Worm (Caenorhabditis elegans) whole organism, L3 larva: ENCODE measurements around the gene syx-6.

ENCODE experiments used
- R02D3.7 ChIP-seq: fragments of 150-350 bp; optimal IDR thresholded peaks from 2 replicates; lab custom pipeline; 2014; ENCODE audit warnings: missing biosample characterization, missing genetic modification characterization
- aly-2 ChIP-seq: fragments of 150-350 bp; optimal IDR thresholded peaks from 2 replicates; lab custom pipeline; 2014; ENCODE audit warnings: missing biosample characterization, missing genetic modification characterization
- ceh-16 ChIP-seq: sonication (generic microtip); optimal IDR thresholded peaks from 2 replicates; lab custom pipeline; 2017; ENCODE audit warnings: missing biosample characterization, missing genetic modification characterization
- ceh-28 ChIP-seq: fragments of 150-350 bp; optimal IDR thresholded peaks from 2 replicates; lab custom pipeline; 2014; ENCODE audit warnings: missing biosample characterization, missing genetic modification reagents, missing genetic modification characterization
- ceh-82 ChIP-seq: fragments of 150-350 bp; optimal IDR thresholded peaks from 2 replicates; lab custom pipeline; 2014; ENCODE audit warnings: missing biosample characterization, missing genetic modification characterization
- ceh-9 ChIP-seq: sonication (generic microtip); optimal IDR thresholded peaks from 2 replicates; lab custom pipeline; 2018; ENCODE audit warnings: missing biosample characterization, missing genetic modification characterization
- daf-12 ChIP-seq: fragments of 150-350 bp; optimal IDR thresholded peaks from 2 replicates; lab custom pipeline; 2014; ENCODE audit warnings: missing biosample characterization, missing genetic modification reagents, missing genetic modification characterization
- egl-27 ChIP-seq: sonication (generic microtip); optimal IDR thresholded peaks from 4 replicates; lab custom pipeline; 2017; ENCODE audit warnings: missing biosample characterization, missing genetic modification reagents, missing genetic modification characterization
- elt-2 ChIP-seq: sonication (generic microtip); optimal IDR thresholded peaks from 2 replicates; lab custom pipeline; 2016; ENCODE audit warnings: missing genetic modification reagents, mild to moderate bottlenecking, missing genetic modification characterization, missing compliant biosample characterization
- eor-1 ChIP-seq, 2 experiments: fragments of 150-350 bp; optimal IDR thresholded peaks; 2 replicates each; lab custom pipeline; 2014 to 2018; ENCODE audit warnings: missing biosample characterization in 2 of 2, missing genetic modification characterization in 2 of 2
- fkh-10 ChIP-seq: sonication (generic microtip); optimal IDR thresholded peaks from 2 replicates; lab custom pipeline; 2017; ENCODE audit warnings: missing biosample characterization, missing genetic modification reagents, missing genetic modification characterization
- fkh-2 ChIP-seq: fragments of 150-350 bp; optimal IDR thresholded peaks from 2 replicates; lab custom pipeline; 2014; ENCODE audit warnings: missing biosample characterization, missing genetic modification reagents, missing genetic modification characterization
- fos-1 ChIP-seq: fragments of 150-350 bp; optimal IDR thresholded peaks from 2 replicates; lab custom pipeline; 2014; ENCODE audit warnings: missing biosample characterization, missing genetic modification characterization
- hmg-11 ChIP-seq: sonication (generic microtip); optimal IDR thresholded peaks from 2 replicates; lab custom pipeline; 2016; ENCODE audit warnings: missing genetic modification characterization, missing compliant biosample characterization
- lin-15B ChIP-seq: fragments of 150-350 bp; optimal IDR thresholded peaks from 2 replicates; lab custom pipeline; 2014; ENCODE audit warnings: missing biosample characterization, missing genetic modification characterization
- lin-39 ChIP-seq: fragments of 150-350 bp; optimal IDR thresholded peaks from 2 replicates; lab custom pipeline; 2018; ENCODE audit warnings: missing biosample characterization, missing genetic modification reagents, missing genetic modification characterization
- lsy-12 ChIP-seq: sonication (generic microtip); optimal IDR thresholded peaks from 2 replicates; lab custom pipeline; 2016; ENCODE audit warnings: mild to moderate bottlenecking, missing genetic modification characterization, missing compliant biosample characterization
- mdl-1 ChIP-seq: fragments of 150-350 bp; optimal IDR thresholded peaks from 2 replicates; lab custom pipeline; 2014; ENCODE audit warnings: missing biosample characterization, missing genetic modification characterization
- mml-1 ChIP-seq: fragments of 150-350 bp; sonication (generic microtip); optimal IDR thresholded peaks from 3 replicates; lab custom pipeline; 2014; ENCODE audit warnings: missing biosample characterization, missing genetic modification characterization
- nfya-1 ChIP-seq: sonication (generic microtip); optimal IDR thresholded peaks from 2 replicates; lab custom pipeline; 2017; ENCODE audit warnings: missing genetic modification characterization, mild to moderate bottlenecking, missing compliant biosample characterization, antibody characterized with exemption, moderate library complexity; ENCODE audit not compliant: insufficient read depth
- nhr-11 ChIP-seq: fragments of 150-350 bp; optimal IDR thresholded peaks from 2 replicates; lab custom pipeline; 2014; ENCODE audit warnings: missing biosample characterization, missing genetic modification characterization
- nhr-23 ChIP-seq: fragments of 150-350 bp; optimal IDR thresholded peaks from 2 replicates; lab custom pipeline; 2014; ENCODE audit warnings: missing biosample characterization, missing genetic modification reagents, missing genetic modification characterization
- nhr-25 ChIP-seq: sonication (generic microtip); optimal IDR thresholded peaks from 2 replicates; lab custom pipeline; 2017; ENCODE audit warnings: missing biosample characterization, missing genetic modification characterization
- nhr-28 ChIP-seq: fragments of 150-350 bp; optimal IDR thresholded peaks from 2 replicates; lab custom pipeline; 2014; ENCODE audit warnings: missing biosample characterization, missing genetic modification characterization
- nhr-43 ChIP-seq: sonication (generic microtip); optimal IDR thresholded peaks from 2 replicates; lab custom pipeline; 2016; ENCODE audit warnings: mild to moderate bottlenecking, missing genetic modification characterization, missing compliant biosample characterization; ENCODE audit not compliant: poor library complexity, severe bottlenecking
- nhr-67 ChIP-seq: fragments of 150-350 bp; optimal IDR thresholded peaks from 2 replicates; lab custom pipeline; 2014; ENCODE audit warnings: missing biosample characterization, missing genetic modification characterization
- nhr-76 ChIP-seq: fragments of 150-350 bp; sonication (generic microtip); optimal IDR thresholded peaks from 5 replicates; lab custom pipeline; 2014; ENCODE audit warnings: missing biosample characterization, missing genetic modification characterization
- pha-4 ChIP-seq: fragments of 150-350 bp; optimal IDR thresholded peaks from 2 replicates; lab custom pipeline; 2014; ENCODE audit warnings: missing biosample characterization, missing genetic modification reagents, missing genetic modification characterization
- pqm-1 ChIP-seq: fragments of 150-350 bp; optimal IDR thresholded peaks from 2 replicates; lab custom pipeline; 2017; ENCODE audit warnings: missing biosample characterization, missing genetic modification characterization, inconsistent platforms
- snpc-4 ChIP-seq: fragments of 150-350 bp; optimal IDR thresholded peaks from 2 replicates; lab custom pipeline; 2014; ENCODE audit warnings: missing biosample characterization, missing genetic modification characterization
- tbx-2 ChIP-seq: sonication (generic microtip); optimal IDR thresholded peaks from 2 replicates; lab custom pipeline; 2016; ENCODE audit warnings: mild to moderate bottlenecking, missing genetic modification characterization, missing compliant biosample characterization
- unc-39 ChIP-seq: sonication (generic microtip); optimal IDR thresholded peaks from 4 replicates; lab custom pipeline; 2017; ENCODE audit warnings: missing biosample characterization, missing genetic modification characterization
- unc-62 ChIP-seq: fragments of 150-350 bp; sonication (generic microtip); optimal IDR thresholded peaks from 4 replicates; lab custom pipeline; 2014; ENCODE audit warnings: missing biosample characterization, missing genetic modification reagents, missing genetic modification characterization
- ztf-11 ChIP-seq: fragments of 150-350 bp; optimal IDR thresholded peaks from 2 replicates; lab custom pipeline; 2014; ENCODE audit warnings: missing biosample characterization, missing genetic modification characterization

Gene syx-6

ce11 chrX:3159542-3159941, 4.8 kb upstream of the syx-6 start, which contains the start of gene gcc-1:
Gene gcc-1 (plus strand): TSS chrX:3159940.
- TF ChIP-seq fos-1 (no peak), fkh-2 (no peak), lin-39 (tag; lab: Kevin White, UChicago) (peak; percentile 58), pha-4 (tag; lab: Kevin White, UChicago) (peak; percentile 58), mml-1 (tag; lab: Kevin White, UChicago) (no peak), nhr-43 (tag; lab: Kevin White, UChicago) (peak; percentile 56), nhr-25 (tag; lab: Kevin White, UChicago) (peak; percentile 69), R02D3.7 (tag; lab: Kevin White, UChicago) (peak; percentile 90), hmg-11 (tag; lab: Kevin White, UChicago) (peak; percentile 19), elt-2 (tag; lab: Kevin White, UChicago) (peak; percentile 12), nfya-1 (tag; lab: Kevin White, UChicago) (peak; percentile 47), lin-15B (tag; lab: Kevin White, UChicago) (peak; percentile 15), nhr-23 (peak; percentile 58), egl-27 (tag; lab: Kevin White, UChicago) (no peak)

ce11 chrX:3165569-3165968, 1.2 kb downstream of the syx-6 start, which contains the start of gene pfut-1:
Gene pfut-1 (plus strand): TSS chrX:3165826.
- TF ChIP-seq unc-62 (GFP tag; lab: Kevin White, UChicago): no peak
- no peak for TF ChIP-seq daf-12 (tag; lab: Kevin White, UChicago)
- no peak for TF ChIP-seq nhr-76 (tag; lab: Kevin White, UChicago)
- TF ChIP-seq ztf-11 (tag; lab: Kevin White, UChicago): no peak
- TF ChIP-seq ceh-16 (tag; lab: Kevin White, UChicago): no peak
- no peak for TF ChIP-seq nhr-67
- TF ChIP-seq elt-2 (tag; lab: Kevin White, UChicago): peak; percentile 61
- peak; percentile 29 for TF ChIP-seq pqm-1 (tag; lab: Kevin White, UChicago)
- TF ChIP-seq nhr-28 (tag; lab: Kevin White, UChicago): no peak

- TF ChIP-seq ceh-28 (tag; lab: Kevin White, UChicago): no peak
- no peak for TF ChIP-seq mml-1 (tag; lab: Kevin White, UChicago)
- no peak for TF ChIP-seq aly-2
- no peak for TF ChIP-seq nhr-28 (tag; lab: Kevin White, UChicago)
- no peak for TF ChIP-seq unc-39 (tag; lab: Kevin White, UChicago)
- TF ChIP-seq nhr-11 (tag; lab: Kevin White, UChicago): no peak
- no peak for TF ChIP-seq pha-4 (tag; lab: Kevin White, UChicago)
- TF ChIP-seq tbx-2: no peak
- no peak for TF ChIP-seq lsy-12
- no peak for TF ChIP-seq R02D3.7 (tag; lab: Kevin White, UChicago)
- TF ChIP-seq ceh-9 (tag; lab: Kevin White, UChicago): no peak
- no peak for TF ChIP-seq fkh-10 (GFP tag; lab: Kevin White, UChicago)
- no peak for TF ChIP-seq pqm-1 (tag; lab: Kevin White, UChicago)
- TF ChIP-seq snpc-4 (tag; lab: Kevin White, UChicago): no peak
- TF ChIP-seq mdl-1 (tag; lab: Kevin White, UChicago): no peak
Measured at ce11 chrX:3170456-3170855, 6.1 kb downstream of the syx-6 start, which contains the start of gene C15C7.6. Gene C15C7.6 (minus strand): TSS chrX:3170556.

- no peak for TF ChIP-seq aly-2
- TF ChIP-seq ceh-82: no peak
- no peak for TF ChIP-seq lsy-12
- TF ChIP-seq nfya-1 (tag; lab: Kevin White, UChicago): no peak
- TF ChIP-seq nhr-23: no peak
- no peak for TF ChIP-seq eor-1 (tag; optimal IDR thresholded peaks at IDR 0.05; lab: Kevin White, UChicago)
Measured at ce11 chrX:3176728-3177127, 12.4 kb downstream of the syx-6 start.

ce11 chrX:3178501-3178900, 14.2 kb downstream of the syx-6 start, which contains the start of gene klp-4:
Gene klp-4 (minus strand): TSS chrX:3178701.
- TF ChIP-seq pha-4 (tag; lab: Kevin White, UChicago): peak; percentile 28
- no peak for TF ChIP-seq nhr-76 (tag; lab: Kevin White, UChicago)
- TF ChIP-seq, all 47 proteins: peak for 1
